Fruit fly (Drosophila melanogaster) whole organism, pupa: ENCODE data around the gene Mgat4a.

Experiments
- CG10348 ChIP-seq: fragments of 200-800 bp; sonication (Bioruptor generic); IDR thresholded peaks from 2 replicates; pipeline ENCODE4 v1.3.6; 2022; ENCODE audit warnings: missing biosample characterization, missing genetic modification characterization
- CG12605 ChIP-seq: fragments of 200-800 bp; sonication (Bioruptor generic); IDR thresholded peaks from 2 replicates; pipeline ENCODE4 v1.3.6; 2022; ENCODE audit warnings: missing biosample characterization, missing genetic modification characterization
- CG13204 ChIP-seq: fragments of 200-800 bp; sonication (Bioruptor generic); optimal IDR thresholded peaks from 2 replicates; lab custom pipeline; 2018; ENCODE audit warnings: missing biosample characterization, mild to moderate bottlenecking, missing genetic modification characterization, moderate library complexity
- CG14655 ChIP-seq: fragments of 200-800 bp; sonication (Bioruptor generic); optimal IDR thresholded peaks from 3 replicates; lab custom pipeline; 2017; ENCODE audit warnings: mild to moderate bottlenecking, missing biosample characterization, missing genetic modification reagents, missing genetic modification characterization
- CG15710 ChIP-seq: fragments of 200-800 bp; sonication (Bioruptor generic); optimal IDR thresholded peaks from 2 replicates; lab custom pipeline; 2018; ENCODE audit warnings: missing biosample characterization, mild to moderate bottlenecking, missing genetic modification characterization, moderate library complexity
- CG17806 ChIP-seq: fragments of 200-800 bp; sonication (Bioruptor generic); optimal IDR thresholded peaks from 2 replicates; lab custom pipeline; 2018; ENCODE audit warnings: missing biosample characterization, mild to moderate bottlenecking, missing genetic modification characterization, moderate library complexity
- CG32121 ChIP-seq: fragments of 200-800 bp; sonication (Bioruptor generic); IDR thresholded peaks from 2 replicates; pipeline ENCODE4 v1.3.6; 2022; ENCODE audit warnings: missing biosample characterization, missing genetic modification characterization
- CG34367 ChIP-seq: fragments of 200-800 bp; sonication (Bioruptor generic); optimal IDR thresholded peaks from 2 replicates; lab custom pipeline; 2018; ENCODE audit warnings: missing biosample characterization, mild to moderate bottlenecking, missing genetic modification characterization
- CG4496 ChIP-seq: fragments of 200-800 bp; sonication (Bioruptor generic); IDR thresholded peaks from 3 replicates; pipeline ENCODE4 v1.3.6; 2022; ENCODE audit warnings: missing biosample characterization, missing genetic modification characterization
- CG8159 ChIP-seq: fragments of 200-800 bp; sonication (Bioruptor generic); optimal IDR thresholded peaks from 3 replicates; lab custom pipeline; 2018; ENCODE audit warnings: missing biosample characterization, mild to moderate bottlenecking, missing genetic modification characterization, moderate library complexity
- CG8301 ChIP-seq: fragments of 200-800 bp; sonication (Bioruptor generic); optimal IDR thresholded peaks from 2 replicates; lab custom pipeline; 2018; ENCODE audit warnings: missing biosample characterization, mild to moderate bottlenecking, missing genetic modification characterization
- CG9948 ChIP-seq: fragments of 200-800 bp; sonication (Bioruptor generic); optimal IDR thresholded peaks from 2 replicates; lab custom pipeline; 2018; ENCODE audit warnings: missing biosample characterization, mild to moderate bottlenecking, missing genetic modification characterization, moderate library complexity
- D1 ChIP-seq: fragments of 200-800 bp; sonication (Bioruptor generic); optimal IDR thresholded peaks from 2 replicates; lab custom pipeline; 2018; ENCODE audit warnings: missing biosample characterization, mild to moderate bottlenecking, missing genetic modification characterization, moderate library complexity
- EcR ChIP-seq: fragments of 200-800 bp; sonication (Bioruptor generic); optimal IDR thresholded peaks from 3 replicates; lab custom pipeline; 2019; ENCODE audit warnings: missing biosample characterization, missing genetic modification characterization, mild to moderate bottlenecking, moderate library complexity, missing genetic modification reagents
- Ets98B ChIP-seq: fragments of 200-800 bp; sonication (Bioruptor generic); IDR thresholded peaks from 2 replicates; pipeline ENCODE4 v1.3.6; 2022; ENCODE audit warnings: missing biosample characterization, missing genetic modification characterization
- Pif1A ChIP-seq: fragments of 200-800 bp; sonication (Bioruptor generic); optimal IDR thresholded peaks from 3 replicates; lab custom pipeline; 2016; ENCODE audit warnings: missing biosample characterization, missing genetic modification characterization
- Pif1B ChIP-seq: fragments of 200-800 bp; sonication (Bioruptor generic); optimal IDR thresholded peaks from 3 replicates; lab custom pipeline; 2016; ENCODE audit warnings: missing biosample characterization, missing genetic modification characterization
- Snoo ChIP-seq: fragments of 200-800 bp; sonication (Bioruptor generic); optimal IDR thresholded peaks from 3 replicates; lab custom pipeline; 2017; ENCODE audit warnings: missing biosample characterization, mild to moderate bottlenecking, missing genetic modification characterization, inconsistent platforms
- fd96Ca ChIP-seq: fragments of 200-800 bp; sonication (Bioruptor generic); IDR thresholded peaks from 3 replicates; pipeline ENCODE4 v1.3.6; 2022; ENCODE audit warnings: missing biosample characterization, missing genetic modification characterization
- gl ChIP-seq: fragments of 200-800 bp; sonication (Bioruptor generic); optimal IDR thresholded peaks from 2 replicates; lab custom pipeline; 2018; ENCODE audit warnings: missing biosample characterization, mild to moderate bottlenecking, missing genetic modification characterization
- rn ChIP-seq: fragments of 200-800 bp; sonication (Bioruptor generic); IDR thresholded peaks from 2 replicates; pipeline ENCODE4 v1.3.6; 2022; ENCODE audit warnings: missing biosample characterization, missing genetic modification characterization

The Mgat4a gene

dm6 chr3L:14780187-14780586, 18.4 kb downstream of the Mgat4a start:
- no peak for TF ChIP-seq D1
- TF ChIP-seq EcR (GFP tag; lab: Kevin White, UChicago) = no peak
- no peak for TF ChIP-seq gl
- no peak for TF ChIP-seq Ets98B (GFP tag; lab: Robert Waterston, UW)
- TF ChIP-seq CG8159 = no peak
- TF ChIP-seq CG14655 = no peak
- no peak for TF ChIP-seq Snoo (tag; lab: Kevin White, UChicago)
- TF ChIP-seq Pif1A (GFP tag; lab: Kevin White, UChicago) = no peak
- TF ChIP-seq CG4496 (GFP tag; lab: Robert Waterston, UW) = no peak
- no peak for TF ChIP-seq CG17806 (tag; lab: Kevin White, UChicago)
- no peak for TF ChIP-seq CG15710
- TF ChIP-seq CG13204 (GFP tag; lab: Kevin White, UChicago) = no peak
- TF ChIP-seq Pif1B = no peak
- TF ChIP-seq CG32121 = no peak
- no peak for TF ChIP-seq CG9948
- no peak for TF ChIP-seq CG8301
- no peak for TF ChIP-seq CG10348 (GFP tag; lab: Robert Waterston, UW)
- TF ChIP-seq fd96Ca (GFP tag; lab: Robert Waterston, UW) = no peak
- TF ChIP-seq rn = no peak
- TF ChIP-seq CG34367 (tag; lab: Kevin White, UChicago) = no peak
- TF ChIP-seq, all 21 proteins: peak for 0

dm6 chr3L:14781082-14781862, 19.4 kb downstream of the Mgat4a start:
- peak; percentile 70 for TF ChIP-seq Snoo (tag; lab: Kevin White, UChicago)
- peak; percentile 90 for TF ChIP-seq gl
- TF ChIP-seq CG4496 (GFP tag; lab: Robert Waterston, UW) = no peak; the same call in 1 of the 3 replicates
- peak; percentile 70 for TF ChIP-seq CG13204 (GFP tag; lab: Kevin White, UChicago)
- peak; percentile 57 for TF ChIP-seq CG14655
- peak; percentile 34 for TF ChIP-seq CG9948
- TF ChIP-seq CG17806 (tag; lab: Kevin White, UChicago) = peak; percentile 33
- peak; percentile 54; the same call in 1 of the 2 replicates for TF ChIP-seq Ets98B (GFP tag; lab: Robert Waterston, UW)
- no peak for TF ChIP-seq rn
- peak; percentile 20 for TF ChIP-seq Pif1A (GFP tag; lab: Kevin White, UChicago)
- TF ChIP-seq CG15710 = peak; percentile 53
- peak; percentile 81 for TF ChIP-seq CG12605 (GFP tag; lab: Robert Waterston, UW)
- TF ChIP-seq D1 = peak; percentile 65
- peak; percentile 32 for TF ChIP-seq Pif1B
- TF ChIP-seq CG34367 (tag; lab: Kevin White, UChicago) = peak; percentile 57
- peak; percentile 97 for TF ChIP-seq EcR (GFP tag; lab: Kevin White, UChicago)
- TF ChIP-seq CG32121 = no peak; the same call in none of the 2 replicates
- TF ChIP-seq CG10348 (GFP tag; lab: Robert Waterston, UW) = no peak
- peak; percentile 21 for TF ChIP-seq CG8301
- 0 out of 3 replicates have a peak, but pooled peaks have one; percentile 54 for TF ChIP-seq fd96Ca (GFP tag; lab: Robert Waterston, UW)
- peak; percentile 62 for TF ChIP-seq CG8159

dm6 chr3L:14781863-14782218, 20.0 kb downstream of the Mgat4a start:
- no peak for TF ChIP-seq CG13204 (GFP tag; lab: Kevin White, UChicago)
- TF ChIP-seq D1 = no peak
- no peak for TF ChIP-seq Snoo (tag; lab: Kevin White, UChicago)
- no peak for TF ChIP-seq CG32121
- no peak for TF ChIP-seq Ets98B (GFP tag; lab: Robert Waterston, UW)

DNA sequence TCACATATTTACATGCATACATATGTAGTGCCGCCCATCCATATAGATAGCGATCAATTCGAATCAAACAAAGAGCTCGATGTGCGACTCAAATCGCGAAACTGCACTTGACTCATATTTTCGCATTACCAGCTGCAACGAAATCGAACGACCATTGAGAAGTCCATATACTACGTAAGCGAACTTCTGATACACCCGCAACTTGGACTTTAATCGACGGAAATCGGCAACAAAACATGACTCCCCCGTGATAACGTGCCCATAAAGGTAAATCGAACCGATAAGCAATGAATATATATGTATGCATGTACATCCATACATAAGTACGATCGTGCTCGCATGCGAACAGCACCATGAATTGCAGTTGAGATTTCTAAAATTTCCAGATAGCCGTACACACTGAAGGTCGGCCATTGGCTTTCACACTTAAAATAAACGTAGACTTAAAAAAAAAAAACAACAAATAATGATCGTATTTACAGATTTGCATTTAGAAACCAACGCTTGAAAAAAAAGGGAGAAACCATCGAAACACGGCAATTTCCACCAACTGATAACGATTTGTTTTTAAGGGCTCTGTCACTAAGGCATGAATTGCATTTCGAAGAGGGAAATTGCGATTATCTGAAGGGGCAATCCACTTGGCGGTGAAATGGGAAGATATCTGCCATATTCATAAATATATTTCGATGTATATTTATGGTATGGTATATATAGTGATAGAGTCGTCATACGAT, 21.0 kb downstream of the Mgat4a start:
- TF ChIP-seq EcR (GFP tag; lab: Kevin White, UChicago) (peak; percentile 1), CG32121 (no peak), D1 (no peak), rn (no peak), CG9948 (no peak), gl (peak; percentile 23), CG8301 (no peak), fd96Ca (GFP tag; lab: Robert Waterston, UW) (no peak), CG15710 (no peak), Ets98B (GFP tag; lab: Robert Waterston, UW) (no peak), Pif1B (no peak), CG34367 (tag; lab: Kevin White, UChicago) (no peak), CG8159 (no peak), CG14655 (no peak), Snoo (tag; lab: Kevin White, UChicago) (no peak), CG4496 (GFP tag; lab: Robert Waterston, UW) (no peak)

DNA sequence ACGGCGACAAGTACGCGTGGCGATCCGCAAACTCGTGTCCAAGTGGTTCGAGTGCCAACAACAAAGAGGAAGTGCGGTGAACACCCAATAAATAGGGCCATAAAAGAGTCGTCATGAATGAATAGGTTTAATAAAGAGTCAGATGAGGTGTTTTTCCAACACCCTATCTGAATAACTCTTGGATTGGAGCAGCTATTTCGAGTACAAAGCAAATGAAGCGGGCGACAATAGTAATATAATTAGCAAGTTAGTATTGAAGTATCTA, 21.5 kb downstream of the Mgat4a start:
- no peak for TF ChIP-seq CG14655
- no peak for TF ChIP-seq Pif1A (GFP tag; lab: Kevin White, UChicago)
- no peak for TF ChIP-seq D1
- no peak for TF ChIP-seq CG32121
- TF ChIP-seq CG4496 (GFP tag; lab: Robert Waterston, UW) = no peak
- TF ChIP-seq EcR (GFP tag; lab: Kevin White, UChicago) = no peak
- no peak for TF ChIP-seq CG17806 (tag; lab: Kevin White, UChicago)
- no peak for TF ChIP-seq Ets98B (GFP tag; lab: Robert Waterston, UW)
